Worm (Caenorhabditis elegans) whole organism, L3 larva: ENCODE data around the gene cap-1.
A peak's percentile ranks its signal among the peaks of the same experiment; 100 is the strongest.

Experiments
- ZK546.5 ChIP-seq: sonication (generic microtip); optimal IDR thresholded peaks from 2 replicates; lab custom pipeline; 2017; ENCODE audit warnings: missing biosample characterization, missing genetic modification characterization
- ceh-16 ChIP-seq: sonication (generic microtip); optimal IDR thresholded peaks from 2 replicates; lab custom pipeline; 2017; ENCODE audit warnings: missing biosample characterization, missing genetic modification characterization
- ceh-28 ChIP-seq: fragments of 150-350 bp; optimal IDR thresholded peaks from 2 replicates; lab custom pipeline; 2014; ENCODE audit warnings: missing biosample characterization, missing genetic modification reagents, missing genetic modification characterization
- ceh-9 ChIP-seq: sonication (generic microtip); optimal IDR thresholded peaks from 2 replicates; lab custom pipeline; 2018; ENCODE audit warnings: missing biosample characterization, missing genetic modification characterization
- egl-27 ChIP-seq: sonication (generic microtip); optimal IDR thresholded peaks from 4 replicates; lab custom pipeline; 2017; ENCODE audit warnings: missing biosample characterization, missing genetic modification reagents, missing genetic modification characterization
- egl-5 ChIP-seq: fragments of 150-350 bp; optimal IDR thresholded peaks from 2 replicates; lab custom pipeline; 2017; ENCODE audit warnings: missing biosample characterization, missing genetic modification reagents, missing genetic modification characterization, inconsistent platforms
- elt-1 ChIP-seq: fragments of 150-350 bp; optimal IDR thresholded peaks from 2 replicates; lab custom pipeline; 2014; ENCODE audit warnings: missing biosample characterization, missing genetic modification characterization
- elt-2 ChIP-seq: sonication (generic microtip); optimal IDR thresholded peaks from 2 replicates; lab custom pipeline; 2016; ENCODE audit warnings: missing genetic modification reagents, mild to moderate bottlenecking, missing genetic modification characterization, missing compliant biosample characterization
- elt-3 ChIP-seq, 3 experiments: fragments of 150-350 bp in 1 of 3; sonication (generic microtip) in 2 of 3; optimal IDR thresholded peaks; 2 replicates in 2 of 3; 4 replicates in 1 of 3; lab custom pipeline; 2014 to 2017; ENCODE audit warnings: missing biosample characterization in 3 of 3, missing genetic modification characterization in 3 of 3
- eor-1 ChIP-seq, 2 experiments: fragments of 150-350 bp; optimal IDR thresholded peaks; 2 replicates each; lab custom pipeline; 2014 to 2018; ENCODE audit warnings: missing biosample characterization in 2 of 2, missing genetic modification characterization in 2 of 2
- fkh-10 ChIP-seq: sonication (generic microtip); optimal IDR thresholded peaks from 2 replicates; lab custom pipeline; 2017; ENCODE audit warnings: missing biosample characterization, missing genetic modification reagents, missing genetic modification characterization
- fkh-2 ChIP-seq: fragments of 150-350 bp; optimal IDR thresholded peaks from 2 replicates; lab custom pipeline; 2014; ENCODE audit warnings: missing biosample characterization, missing genetic modification reagents, missing genetic modification characterization
- fos-1 ChIP-seq: fragments of 150-350 bp; optimal IDR thresholded peaks from 2 replicates; lab custom pipeline; 2014; ENCODE audit warnings: missing biosample characterization, missing genetic modification characterization
- jun-1 ChIP-seq: fragments of 150-350 bp; optimal IDR thresholded peaks from 2 replicates; lab custom pipeline; 2014; ENCODE audit warnings: missing biosample characterization, missing genetic modification reagents, missing genetic modification characterization
- lin-15B ChIP-seq: fragments of 150-350 bp; optimal IDR thresholded peaks from 2 replicates; lab custom pipeline; 2014; ENCODE audit warnings: missing biosample characterization, missing genetic modification characterization
- lin-39 ChIP-seq: fragments of 150-350 bp; optimal IDR thresholded peaks from 2 replicates; lab custom pipeline; 2018; ENCODE audit warnings: missing biosample characterization, missing genetic modification reagents, missing genetic modification characterization
- mdl-1 ChIP-seq: fragments of 150-350 bp; optimal IDR thresholded peaks from 2 replicates; lab custom pipeline; 2014; ENCODE audit warnings: missing biosample characterization, missing genetic modification characterization
- mml-1 ChIP-seq: fragments of 150-350 bp; sonication (generic microtip); optimal IDR thresholded peaks from 3 replicates; lab custom pipeline; 2014; ENCODE audit warnings: missing biosample characterization, missing genetic modification characterization
- nfya-1 ChIP-seq: sonication (generic microtip); optimal IDR thresholded peaks from 2 replicates; lab custom pipeline; 2017; ENCODE audit warnings: missing genetic modification characterization, mild to moderate bottlenecking, missing compliant biosample characterization, antibody characterized with exemption, moderate library complexity; ENCODE audit not compliant: insufficient read depth
- nhr-11 ChIP-seq: fragments of 150-350 bp; optimal IDR thresholded peaks from 2 replicates; lab custom pipeline; 2014; ENCODE audit warnings: missing biosample characterization, missing genetic modification characterization
- nhr-23 ChIP-seq: fragments of 150-350 bp; optimal IDR thresholded peaks from 2 replicates; lab custom pipeline; 2014; ENCODE audit warnings: missing biosample characterization, missing genetic modification reagents, missing genetic modification characterization
- nhr-237 ChIP-seq: fragments of 150-350 bp; optimal IDR thresholded peaks from 2 replicates; lab custom pipeline; 2014; ENCODE audit warnings: missing biosample characterization, missing genetic modification characterization
- nhr-28 ChIP-seq: fragments of 150-350 bp; optimal IDR thresholded peaks from 2 replicates; lab custom pipeline; 2014; ENCODE audit warnings: missing biosample characterization, missing genetic modification characterization
- nhr-43 ChIP-seq: sonication (generic microtip); optimal IDR thresholded peaks from 2 replicates; lab custom pipeline; 2016; ENCODE audit warnings: mild to moderate bottlenecking, missing genetic modification characterization, missing compliant biosample characterization; ENCODE audit not compliant: poor library complexity, severe bottlenecking
- nhr-67 ChIP-seq: fragments of 150-350 bp; optimal IDR thresholded peaks from 2 replicates; lab custom pipeline; 2014; ENCODE audit warnings: missing biosample characterization, missing genetic modification characterization
- nhr-76 ChIP-seq: fragments of 150-350 bp; sonication (generic microtip); optimal IDR thresholded peaks from 5 replicates; lab custom pipeline; 2014; ENCODE audit warnings: missing biosample characterization, missing genetic modification characterization
- pha-4 ChIP-seq: fragments of 150-350 bp; optimal IDR thresholded peaks from 2 replicates; lab custom pipeline; 2014; ENCODE audit warnings: missing biosample characterization, missing genetic modification reagents, missing genetic modification characterization
- pqm-1 ChIP-seq: fragments of 150-350 bp; optimal IDR thresholded peaks from 2 replicates; lab custom pipeline; 2017; ENCODE audit warnings: missing biosample characterization, missing genetic modification characterization, inconsistent platforms
- skn-1 ChIP-seq: fragments of 150-350 bp; optimal IDR thresholded peaks from 2 replicates; lab custom pipeline; 2014; ENCODE audit warnings: missing biosample characterization, missing genetic modification characterization
- snpc-4 ChIP-seq: fragments of 150-350 bp; optimal IDR thresholded peaks from 2 replicates; lab custom pipeline; 2014; ENCODE audit warnings: missing biosample characterization, missing genetic modification characterization
- tbx-2 ChIP-seq: sonication (generic microtip); optimal IDR thresholded peaks from 2 replicates; lab custom pipeline; 2016; ENCODE audit warnings: mild to moderate bottlenecking, missing genetic modification characterization, missing compliant biosample characterization
- unc-62 ChIP-seq: fragments of 150-350 bp; sonication (generic microtip); optimal IDR thresholded peaks from 4 replicates; lab custom pipeline; 2014; ENCODE audit warnings: missing biosample characterization, missing genetic modification reagents, missing genetic modification characterization
- zag-1 ChIP-seq: fragments of 150-350 bp; optimal IDR thresholded peaks from 2 replicates; lab custom pipeline; 2014; ENCODE audit warnings: missing biosample characterization, missing genetic modification characterization

Gene cap-1

ce11 chrIV:7195734-7196133, 34.3 kb downstream of the cap-1 start, which contains the start of gene best-16:
TSS of gene best-16 (minus strand) at chrIV:7195834.
- no peak for TF ChIP-seq nhr-237 (tag; lab: Kevin White, UChicago)
- TF ChIP-seq, all 47 proteins: peak for 0

DNA sequence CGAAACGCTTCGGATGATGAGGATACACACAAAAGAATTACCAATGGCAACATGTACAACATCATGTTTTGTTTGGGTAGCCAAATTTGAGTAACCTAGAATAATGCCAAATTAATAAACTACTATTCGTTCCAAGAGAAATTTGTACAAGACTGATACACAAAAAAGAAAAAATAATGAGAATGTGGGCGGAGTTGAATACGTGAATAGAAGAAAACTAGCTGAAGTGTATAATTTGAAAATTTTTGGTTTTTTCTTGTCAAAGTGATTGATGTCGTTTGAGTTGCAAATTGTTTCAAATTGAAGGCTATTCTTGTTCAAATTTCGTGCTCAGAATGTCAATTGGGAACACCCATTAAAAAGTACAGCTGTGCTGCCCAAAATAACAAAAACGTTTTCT, 38.3 kb downstream of the cap-1 start, which contains the start of gene R13A1.5:
Gene R13A1.5 (minus strand): TSS at position 101 of the 400 bp plus-strand sequence.
- no peak for TF ChIP-seq tbx-2
- TF ChIP-seq lin-15B (tag; lab: Kevin White, UChicago), result no peak
- TF ChIP-seq ZK546.5 (tag; lab: Kevin White, UChicago), result no peak
- no peak for TF ChIP-seq nhr-28 (tag; lab: Kevin White, UChicago)
- TF ChIP-seq ceh-28 (tag; lab: Kevin White, UChicago), result no peak
- no peak for TF ChIP-seq pqm-1 (tag; lab: Kevin White, UChicago)
- TF ChIP-seq ceh-16 (tag; lab: Kevin White, UChicago), result no peak
- TF ChIP-seq fkh-2 (tag; lab: Kevin White, UChicago), result no peak
- no peak for TF ChIP-seq nhr-43 (tag; lab: Kevin White, UChicago)
- no peak for TF ChIP-seq zag-1
- no peak for TF ChIP-seq nhr-67 (tag; lab: Kevin White, UChicago)

- TF ChIP-seq pqm-1 (tag; lab: Kevin White, UChicago) (peak; percentile 94), elt-2 (tag; lab: Kevin White, UChicago) (peak; percentile 94), nhr-43 (tag; lab: Kevin White, UChicago) (no peak), elt-3 (tag; optimal IDR thresholded peaks at IDR 0.05; lab: Kevin White, UChicago) (peak in 1 of 3 experiments; percentile 21), lin-15B (tag; lab: Kevin White, UChicago) (no peak), jun-1 (peak; percentile 77), ceh-28 (tag; lab: Kevin White, UChicago) (peak; percentile 18)
These were observed 39.6 kb downstream of the cap-1 start for ce11 chrIV:7190409-7190808.

ce11 chrIV:7188528-7189422, 41.2 kb downstream of the cap-1 start, which contains the start of gene srlf-7:
TSS of gene srlf-7 (plus strand) at chrIV:7189287.
- TF ChIP-seq lin-39 (tag; lab: Kevin White, UChicago) (no peak), nfya-1 (tag; lab: Kevin White, UChicago) (no peak), nhr-23 (tag; lab: Kevin White, UChicago) (peak; percentile 71), skn-1 (tag; lab: Kevin White, UChicago) (peak; percentile 55), pqm-1 (tag; lab: Kevin White, UChicago) (peak; percentile 100), elt-3 (tag; optimal IDR thresholded peaks at IDR 0.05; lab: Kevin White, UChicago) (peak; percentile 30 to 89 (median 45)), nhr-11 (no peak), jun-1 (peak; percentile 88), eor-1 (tag; optimal IDR thresholded peaks at IDR 0.05; lab: Kevin White, UChicago) (no peak), elt-2 (tag; lab: Kevin White, UChicago) (peak; percentile 99), snpc-4 (tag; lab: Kevin White, UChicago) (peak; percentile 9), fkh-10 (GFP tag; lab: Kevin White, UChicago) (peak; percentile 65), zag-1 (no peak), ceh-28 (tag; lab: Kevin White, UChicago) (peak; percentile 62), egl-27 (tag; lab: Kevin White, UChicago) (no peak), egl-5 (tag; lab: Kevin White, UChicago) (no peak), pha-4 (tag; lab: Kevin White, UChicago) (peak; percentile 97), elt-1 (tag; lab: Kevin White, UChicago) (no peak), fos-1 (tag; lab: Kevin White, UChicago) (no peak), unc-62 (GFP tag; lab: Kevin White, UChicago) (no peak), mml-1 (no peak), mdl-1 (tag; lab: Kevin White, UChicago) (no peak), nhr-43 (tag; lab: Kevin White, UChicago) (peak; percentile 11), nhr-76 (tag; lab: Kevin White, UChicago) (no peak), ZK546.5 (tag; lab: Kevin White, UChicago) (no peak), ceh-9 (tag; lab: Kevin White, UChicago) (no peak)
